Worm (Caenorhabditis elegans) whole organism, L1 larva: ENCODE data around the gene ZK1320.5.

Experiments
- ets-5 ChIP-seq: fragments of 200-800 bp; sonication (Bioruptor generic); IDR thresholded peaks from 2 replicates; pipeline ENCODE4 v1.3.6; 2022; ENCODE audit warnings: missing genetic modification characterization, missing compliant biosample characterization
- lin-39 ChIP-seq: fragments of 150-350 bp; optimal IDR thresholded peaks from 2 replicates; lab custom pipeline; 2014; ENCODE audit warnings: missing biosample characterization, missing genetic modification reagents, missing genetic modification characterization
- nhr-90 ChIP-seq: sonication (generic microtip); optimal IDR thresholded peaks from 2 replicates; lab custom pipeline; 2016; ENCODE audit warnings: mild to moderate bottlenecking, missing genetic modification characterization, missing compliant biosample characterization; ENCODE audit not compliant: poor library complexity

DNA sequence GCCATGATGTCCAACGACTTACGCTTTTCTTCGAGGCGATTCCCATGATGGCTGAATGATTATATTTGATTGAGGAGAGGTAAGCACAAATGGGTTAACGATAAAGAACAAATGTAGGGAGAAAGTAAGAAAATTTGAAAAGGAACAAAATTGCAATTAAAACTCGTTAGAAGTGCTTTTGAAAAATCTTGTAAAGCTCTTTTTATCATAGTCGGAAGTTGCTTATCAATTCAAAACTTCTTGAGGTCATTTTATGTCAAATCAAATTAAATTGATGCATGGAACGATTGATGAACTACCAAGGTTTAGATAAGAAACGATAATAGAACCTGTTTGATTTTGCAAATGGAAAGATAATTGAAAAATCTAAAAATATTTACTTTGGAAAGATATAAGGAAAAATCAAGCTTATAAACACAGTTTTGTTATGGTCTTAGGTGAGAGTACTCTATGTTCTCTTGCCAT, 43.4 kb upstream of the ZK1320.5 start, which contains the start of gene glt-5:
- TF ChIP-seq nhr-90 (tag; lab: Kevin White, UChicago) (no peak), lin-39 (no peak), ets-5 (GFP tag; lab: Robert Waterston, UW) (no peak)
